Worm (Caenorhabditis elegans) whole organism, young adult: ENCODE measurements around the gene mbk-1.

Experiments used
- F10E7.11 ChIP-seq: sonication (generic microtip); optimal IDR thresholded peaks from 2 replicates; lab custom pipeline; 2017; ENCODE audit warnings: mild to moderate bottlenecking, missing genetic modification characterization, moderate library complexity, missing compliant biosample characterization
- F23B12.7 ChIP-seq: sonication (generic microtip); optimal IDR thresholded peaks from 2 replicates; lab custom pipeline; 2017; ENCODE audit warnings: missing genetic modification characterization, mild to moderate bottlenecking, missing compliant biosample characterization, antibody characterized with exemption, moderate library complexity; ENCODE audit not compliant: insufficient read depth
- K12H6.12 ChIP-seq: fragments of 200-800 bp; sonication (Bioruptor generic); optimal IDR thresholded peaks from 2 replicates; lab custom pipeline; 2018; ENCODE audit warnings: mild to moderate bottlenecking, missing genetic modification characterization, missing compliant biosample characterization
- die-1 ChIP-seq: sonication (generic microtip); optimal IDR thresholded peaks from 2 replicates; lab custom pipeline; 2016; ENCODE audit warnings: missing genotype, mild to moderate bottlenecking, missing genetic modification characterization, missing compliant biosample characterization
- dpl-1 ChIP-seq: fragments of 150-350 bp; optimal IDR thresholded peaks from 2 replicates; lab custom pipeline; 2014; ENCODE audit warnings: missing biosample characterization, missing genetic modification reagents, missing genetic modification characterization
- ets-4 ChIP-seq: fragments of 200-800 bp; sonication (Bioruptor generic); optimal IDR thresholded peaks from 2 replicates; lab custom pipeline; 2018; ENCODE audit warnings: mild to moderate bottlenecking, missing genetic modification characterization, missing compliant biosample characterization
- lag-1 ChIP-seq: fragments of 200-800 bp; sonication (Bioruptor generic); IDR thresholded peaks from 2 replicates; pipeline ENCODE4 v1.3.6; 2022; ENCODE audit warnings: missing genetic modification reagents, missing genetic modification characterization, missing compliant biosample characterization
- snpc-4 ChIP-seq, 5 experiments: fragments of 150-350 bp in 1 of 5; sonication (generic microtip) in 4 of 5; optimal IDR thresholded peaks; 2 replicates each; lab custom pipeline; 2014 to 2018; ENCODE audit warnings: missing genetic modification characterization in 5 of 5, missing biosample characterization in 3 of 5, antibody characterized with exemption in 2 of 5, mild to moderate bottlenecking in 2 of 5, missing compliant biosample characterization in 2 of 5, missing genotype in 2 of 5, moderate library complexity in 2 of 5, missing genetic modification reagents in 1 of 5
- unc-62 ChIP-seq: fragments of 150-350 bp; optimal IDR thresholded peaks from 2 replicates; lab custom pipeline; 2014; ENCODE audit warnings: missing biosample characterization, missing genetic modification reagents, missing genetic modification characterization

DNA sequence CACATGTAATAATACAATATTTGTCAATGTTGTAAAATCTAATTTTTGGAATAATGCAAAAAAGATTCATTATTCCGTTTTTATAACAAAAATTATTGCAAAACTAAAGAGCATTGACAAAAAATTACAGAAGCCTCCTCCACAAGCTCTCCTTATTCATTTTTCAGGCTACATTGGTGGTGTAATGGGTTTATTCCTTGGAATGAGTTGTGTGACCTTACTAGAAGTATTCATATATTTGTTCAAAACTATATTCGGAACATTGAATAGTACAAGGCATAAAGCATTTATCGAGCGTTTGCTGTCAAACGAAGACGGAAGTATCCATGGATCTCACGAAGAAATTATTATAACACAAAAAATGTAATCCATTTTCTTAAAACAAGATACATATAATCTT, 27.6 kb upstream of the mbk-1 start:
- TF ChIP-seq ets-4 (GFP tag; lab: Kevin White, UChicago) (no peak), F23B12.7 (no peak), F10E7.11 (tag; lab: Kevin White, UChicago) (no peak), die-1 (tag; lab: Kevin White, UChicago) (no peak), K12H6.12 (no peak), lag-1 (GFP tag; lab: Robert Waterston, UW) (no peak), unc-62 (no peak), snpc-4 (GFP tag; optimal IDR thresholded peaks at IDR 0.05; lab: Kevin White, UChicago) (no peak), snpc-4 (tag; optimal IDR thresholded peaks at IDR 0.05; lab: Kevin White, UChicago) (no peak), dpl-1 (GFP tag; lab: Kevin White, UChicago) (no peak)
